Worm (Caenorhabditis elegans) whole organism, L4 larva: ENCODE measurements around the gene nstp-2.
"Not testable (repeated sequence)": the region's sequence is repeated elsewhere in the genome, so short reads cannot be mapped to it uniquely, and the experiment has no call there.

Experiments
- F44E2.7 ChIP-seq: fragments of 200-800 bp; sonication (Bioruptor generic); IDR thresholded peaks from 2 replicates; pipeline ENCODE4 v2.1.2; 2022; ENCODE audit warnings: missing genetic modification characterization, missing compliant biosample characterization
- R02D3.7 ChIP-seq: fragments of 150-350 bp; sonication (generic microtip); optimal IDR thresholded peaks from 3 replicates; lab custom pipeline; 2014; ENCODE audit warnings: missing biosample characterization, missing genetic modification characterization
- T20F7.1 ChIP-seq: fragments of 200-800 bp; sonication (Bioruptor generic); optimal IDR thresholded peaks from 2 replicates; lab custom pipeline; 2018; ENCODE audit warnings: mild to moderate bottlenecking, missing genetic modification characterization, missing compliant biosample characterization
- Y105C5A.15 ChIP-seq: fragments of 200-800 bp; sonication (Bioruptor generic); IDR thresholded peaks from 2 replicates; pipeline ENCODE4 v1.3.6; 2022; ENCODE audit warnings: missing genetic modification characterization, missing compliant biosample characterization
- Y5F2A.4 ChIP-seq: fragments of 200-800 bp; sonication (Bioruptor generic); optimal IDR thresholded peaks from 2 replicates; lab custom pipeline; 2018; ENCODE audit warnings: mild to moderate bottlenecking, missing genetic modification characterization, missing compliant biosample characterization
- ZK337.2 ChIP-seq: fragments of 200-800 bp; sonication (Bioruptor generic); IDR thresholded peaks from 2 replicates; pipeline ENCODE4 v1.3.6; 2022; ENCODE audit warnings: missing genetic modification reagents, missing genetic modification characterization, missing compliant biosample characterization
- arid-1 ChIP-seq: fragments of 200-800 bp; sonication (Bioruptor generic); conservative IDR thresholded peaks from 2 replicates; pipeline ENCODE4 v1.3.6; 2022; ENCODE audit warnings: missing genetic modification reagents, missing genetic modification characterization, missing compliant biosample characterization
- cey-2 ChIP-seq: sonication (generic microtip); optimal IDR thresholded peaks from 3 replicates; lab custom pipeline; 2017; ENCODE audit warnings: missing genetic modification characterization, mild to moderate bottlenecking, missing compliant biosample characterization, antibody characterized with exemption, borderline replicate concordance; ENCODE audit not compliant: insufficient read depth
- ctbp-1 ChIP-seq: fragments of 200-800 bp; sonication (Bioruptor generic); IDR thresholded peaks from 2 replicates; pipeline ENCODE4 v1.3.6; 2022; ENCODE audit warnings: missing genetic modification reagents, missing genetic modification characterization, missing compliant biosample characterization
- daf-16 ChIP-seq, 3 experiments: sonication (generic microtip); optimal IDR thresholded peaks; 2 replicates each; lab custom pipeline; 2016 to 2017; ENCODE audit warnings: missing genetic modification characterization in 3 of 3, missing genetic modification reagents in 3 of 3, mild to moderate bottlenecking in 2 of 3, missing compliant biosample characterization in 2 of 3, missing biosample characterization in 1 of 3, moderate library complexity in 1 of 3
- daf-8 ChIP-seq: fragments of 200-800 bp; sonication (Bioruptor generic); IDR thresholded peaks from 2 replicates; pipeline ENCODE4 v1.3.6; 2022; ENCODE audit warnings: missing genetic modification characterization, missing compliant biosample characterization
- dve-1 ChIP-seq: sonication (generic microtip); optimal IDR thresholded peaks from 2 replicates; lab custom pipeline; 2017; ENCODE audit warnings: antibody characterized with exemption, mild to moderate bottlenecking, missing genetic modification characterization, missing compliant biosample characterization; ENCODE audit not compliant: insufficient read depth
- fkh-10 ChIP-seq: fragments of 150-350 bp; optimal IDR thresholded peaks from 2 replicates; lab custom pipeline; 2014; ENCODE audit warnings: missing biosample characterization, missing genetic modification reagents, missing genetic modification characterization
- hlh-30 ChIP-seq: sonication (generic microtip); optimal IDR thresholded peaks from 2 replicates; lab custom pipeline; 2017; ENCODE audit warnings: antibody characterized with exemption, mild to moderate bottlenecking, missing genetic modification characterization, missing compliant biosample characterization; ENCODE audit not compliant: insufficient read depth
- lim-7 ChIP-seq: fragments of 200-800 bp; sonication (Bioruptor generic); IDR thresholded peaks from 2 replicates; pipeline ENCODE4 v1.3.6; 2022; ENCODE audit warnings: missing genetic modification characterization, missing compliant biosample characterization
- madf-9 ChIP-seq: fragments of 200-800 bp; sonication (Bioruptor generic); conservative IDR thresholded peaks from 2 replicates; pipeline ENCODE4 v1.3.6; 2022; ENCODE audit warnings: missing genetic modification reagents, missing genetic modification characterization, missing compliant biosample characterization
- mep-1 ChIP-seq: fragments of 150-350 bp; sonication (generic microtip); optimal IDR thresholded peaks from 3 replicates; lab custom pipeline; 2014; ENCODE audit warnings: missing biosample characterization, missing genetic modification characterization
- mxl-2 ChIP-seq: fragments of 200-800 bp; sonication (Bioruptor generic); conservative IDR thresholded peaks from 2 replicates; pipeline ENCODE4 v1.3.6; 2022; ENCODE audit warnings: missing genetic modification reagents, missing genetic modification characterization, missing compliant biosample characterization
- nhr-25 ChIP-seq: sonication (generic microtip); optimal IDR thresholded peaks from 2 replicates; lab custom pipeline; 2017; ENCODE audit warnings: missing genetic modification characterization, mild to moderate bottlenecking, missing compliant biosample characterization, antibody characterized with exemption, moderate library complexity, borderline replicate concordance; ENCODE audit not compliant: insufficient read depth
- nhr-28 ChIP-seq: fragments of 150-350 bp; optimal IDR thresholded peaks from 2 replicates; lab custom pipeline; 2014; ENCODE audit warnings: missing biosample characterization, missing genetic modification characterization
- nhr-41 ChIP-seq: fragments of 200-800 bp; sonication (Bioruptor generic); IDR thresholded peaks from 2 replicates; pipeline ENCODE4 v1.3.6; 2022; ENCODE audit warnings: missing genetic modification reagents, missing genetic modification characterization, missing compliant biosample characterization
- nhr-42 ChIP-seq: fragments of 200-800 bp; sonication (Bioruptor generic); IDR thresholded peaks from 2 replicates; pipeline ENCODE4 v1.3.6; 2022; ENCODE audit warnings: missing genetic modification characterization, missing compliant biosample characterization
- nhr-76 ChIP-seq: fragments of 150-350 bp; optimal IDR thresholded peaks from 2 replicates; lab custom pipeline; 2014; ENCODE audit warnings: missing biosample characterization, missing genetic modification characterization
- pha-4 ChIP-seq, 2 experiments: fragments of 150-350 bp in 1 of 2; fragments of 200-800 bp in 1 of 2; sonication (Bioruptor generic) in 1 of 2; IDR thresholded peaks in 1 of 2; optimal IDR thresholded peaks in 1 of 2; 2 replicates each; pipeline versions ENCODE4 v1.3.6 to Lab custom; 2014 to 2022; ENCODE audit warnings: missing genetic modification characterization in 2 of 2, missing genetic modification reagents in 2 of 2, missing biosample characterization in 1 of 2, missing compliant biosample characterization in 1 of 2
- pqm-1 ChIP-seq: sonication (generic microtip); optimal IDR thresholded peaks from 2 replicates; lab custom pipeline; 2017; ENCODE audit warnings: missing biosample characterization, missing genetic modification characterization
- rbr-2 ChIP-seq: sonication (generic microtip); optimal IDR thresholded peaks from 2 replicates; lab custom pipeline; 2016; ENCODE audit warnings: missing genotype, missing genetic modification characterization, missing compliant biosample characterization
- skn-1 ChIP-seq: fragments of 150-350 bp; optimal IDR thresholded peaks from 2 replicates; lab custom pipeline; 2014; ENCODE audit warnings: missing biosample characterization, missing genetic modification characterization
- snpc-1.2 ChIP-seq: fragments of 200-800 bp; sonication (Bioruptor generic); IDR thresholded peaks from 2 replicates; pipeline ENCODE4 v1.3.6; 2022; ENCODE audit warnings: missing genetic modification reagents, missing genetic modification characterization, missing compliant biosample characterization
- spr-1 ChIP-seq: sonication (generic microtip); optimal IDR thresholded peaks from 2 replicates; lab custom pipeline; 2016; ENCODE audit warnings: mild to moderate bottlenecking, missing genetic modification characterization, missing compliant biosample characterization
- tag-97 ChIP-seq: fragments of 200-800 bp; sonication (Bioruptor generic); IDR thresholded peaks from 2 replicates; pipeline ENCODE4 v1.3.6; 2022; ENCODE audit warnings: missing genetic modification characterization, missing compliant biosample characterization
- unc-130 ChIP-seq: sonication (generic microtip); optimal IDR thresholded peaks from 2 replicates; lab custom pipeline; 2016; ENCODE audit warnings: missing genetic modification reagents, missing genetic modification characterization, missing compliant biosample characterization
- zfp-2 ChIP-seq: sonication (generic microtip); optimal IDR thresholded peaks from 2 replicates; lab custom pipeline; 2016; ENCODE audit warnings: mild to moderate bottlenecking, missing genetic modification characterization, missing compliant biosample characterization
- zip-2 ChIP-seq: fragments of 150-350 bp; optimal IDR thresholded peaks from 2 replicates; lab custom pipeline; 2014; ENCODE audit warnings: missing biosample characterization, missing genetic modification characterization
- ztf-11 ChIP-seq: fragments of 150-350 bp; optimal IDR thresholded peaks from 2 replicates; lab custom pipeline; 2014; ENCODE audit warnings: missing biosample characterization, missing genetic modification characterization

The nstp-2 gene

ce11 chrIV:6601213-6601724 is 4.7 kb downstream of the nstp-2 start, which contains the start of gene sup-36:
Gene sup-36 (plus strand): TSS chrIV:6601674.
- TF ChIP-seq tag-97 (GFP tag; lab: Robert Waterston, UW) (no peak), rbr-2 (tag; lab: Kevin White, UChicago) (no peak), hlh-30 (tag; lab: Kevin White, UChicago) (peak; percentile 71), Y5F2A.4 (GFP tag; lab: Kevin White, UChicago) (no peak), spr-1 (tag; lab: Kevin White, UChicago) (no peak), skn-1 (tag; lab: Kevin White, UChicago) (no peak), R02D3.7 (tag; lab: Kevin White, UChicago) (no peak), mxl-2 (no peak), ZK337.2 (GFP tag; lab: Robert Waterston, UW) (no peak), ztf-11 (no peak), nhr-42 (GFP tag; lab: Robert Waterston, UW) (no peak), madf-9 (GFP tag; lab: Robert Waterston, UW) (no peak), daf-8 (GFP tag; lab: Robert Waterston, UW) (no peak), pha-4 (GFP tag; IDR thresholded peaks at IDR 0.05; lab: Robert Waterston, UW) (no peak), pha-4 (tag; optimal IDR thresholded peaks at IDR 0.05; lab: Kevin White, UChicago) (no peak), cey-2 (tag; lab: Kevin White, UChicago) (no peak), nhr-28 (tag; lab: Kevin White, UChicago) (peak; percentile 49), fkh-10 (no peak), daf-16 (GFP tag; optimal IDR thresholded peaks at IDR 0.05; lab: Kevin White, UChicago) (no peak), daf-16 (tag; optimal IDR thresholded peaks at IDR 0.05; lab: Kevin White, UChicago) (peak; percentile 48), Y105C5A.15 (GFP tag; lab: Robert Waterston, UW) (no peak), zfp-2 (tag; lab: Kevin White, UChicago) (no peak), F44E2.7 (GFP tag; lab: Robert Waterston, UW) (no peak), pqm-1 (tag; lab: Kevin White, UChicago) (peak; percentile 9), T20F7.1 (GFP tag; lab: Kevin White, UChicago) (no peak), dve-1 (tag; lab: Kevin White, UChicago) (peak; percentile 33), unc-130 (GFP tag; lab: Kevin White, UChicago) (no peak)
- TF ChIP-seq, all 104 proteins: peak for 5

ce11 chrIV:6599447-6599846 is 6.5 kb downstream of the nstp-2 start, which contains the start of gene F38A5.8:
Gene F38A5.8 (plus strand): TSS chrIV:6599747.
- TF ChIP-seq ctbp-1 (no peak), nhr-25 (tag; lab: Kevin White, UChicago) (no peak), nhr-41 (no peak), nhr-76 (tag; lab: Kevin White, UChicago) (no peak), R02D3.7 (tag; lab: Kevin White, UChicago) (no peak), zip-2 (tag; lab: Kevin White, UChicago) (no peak), pha-4 (GFP tag; IDR thresholded peaks at IDR 0.05; lab: Robert Waterston, UW) (no peak), pha-4 (tag; optimal IDR thresholded peaks at IDR 0.05; lab: Kevin White, UChicago) (no peak)

- not testable (repeated sequence) for TF ChIP-seq mxl-2; lim-7 (GFP tag; lab: Robert Waterston, UW); madf-9 (GFP tag; lab: Robert Waterston, UW)
Measured at ce11 chrIV:6598740-6599139, 7.2 kb downstream of the nstp-2 start, which contains the start of gene nspb-5. Gene nspb-5 (plus strand): TSS chrIV:6599040.

- TF ChIP-seq snpc-1.2; mep-1 (tag; lab: Kevin White, UChicago); arid-1: not testable (repeated sequence)
Measured at ce11 chrIV:6597918-6598317, 8.1 kb downstream of the nstp-2 start, which contains the start of gene nspb-4. Gene nspb-4 (plus strand): TSS chrIV:6598218.
